Worm (Caenorhabditis elegans) whole organism, L3 larva: ENCODE data around the gene T06C12.14.

Source experiments
- fkh-10 ChIP-seq: sonication (generic microtip); optimal IDR thresholded peaks from 2 replicates; lab custom pipeline; 2017; ENCODE audit warnings: missing biosample characterization, missing genetic modification reagents, missing genetic modification characterization
- lin-39 ChIP-seq: fragments of 150-350 bp; optimal IDR thresholded peaks from 2 replicates; lab custom pipeline; 2018; ENCODE audit warnings: missing biosample characterization, missing genetic modification reagents, missing genetic modification characterization
- nhr-25 ChIP-seq: sonication (generic microtip); optimal IDR thresholded peaks from 2 replicates; lab custom pipeline; 2017; ENCODE audit warnings: missing biosample characterization, missing genetic modification characterization
- skn-1 ChIP-seq: fragments of 150-350 bp; optimal IDR thresholded peaks from 2 replicates; lab custom pipeline; 2014; ENCODE audit warnings: missing biosample characterization, missing genetic modification characterization
- unc-62 ChIP-seq: fragments of 150-350 bp; sonication (generic microtip); optimal IDR thresholded peaks from 4 replicates; lab custom pipeline; 2014; ENCODE audit warnings: missing biosample characterization, missing genetic modification reagents, missing genetic modification characterization
- zag-1 ChIP-seq: fragments of 150-350 bp; optimal IDR thresholded peaks from 2 replicates; lab custom pipeline; 2014; ENCODE audit warnings: missing biosample characterization, missing genetic modification characterization
- ztf-11 ChIP-seq: fragments of 150-350 bp; optimal IDR thresholded peaks from 2 replicates; lab custom pipeline; 2014; ENCODE audit warnings: missing biosample characterization, missing genetic modification characterization

DNA sequence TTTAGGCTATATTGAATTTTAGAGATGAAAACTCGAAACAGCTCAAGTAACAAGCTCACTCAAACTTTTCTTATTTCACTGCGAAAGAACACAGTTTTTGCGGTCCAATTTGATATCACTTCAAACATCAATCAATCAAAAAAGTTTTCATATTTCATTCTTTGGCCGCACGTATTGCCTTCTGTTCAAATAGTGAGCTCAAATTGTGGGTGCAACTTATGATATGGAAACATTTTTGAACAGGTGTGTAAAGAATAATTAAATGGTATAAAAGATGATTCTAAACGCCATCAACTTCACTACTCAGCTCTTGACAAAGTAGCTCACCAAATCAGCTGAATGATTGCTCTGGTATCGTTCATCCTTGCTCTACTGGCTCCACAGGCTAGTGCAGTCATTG, at the start of gene T06C12.14:
- TF ChIP-seq skn-1 (tag; lab: Kevin White, UChicago): no peak
- no peak for TF ChIP-seq ztf-11 (tag; lab: Kevin White, UChicago)
- no peak for TF ChIP-seq fkh-10
- no peak for TF ChIP-seq unc-62 (GFP tag; lab: Kevin White, UChicago)
- TF ChIP-seq nhr-25 (tag; lab: Kevin White, UChicago): no peak
- no peak for TF ChIP-seq lin-39
- TF ChIP-seq zag-1: no peak
